Worm (Caenorhabditis elegans) whole organism, L4/young adult: ENCODE results near the gene klp-4.

Experiments used
- W03F9.2 ChIP-seq: fragments of 150-350 bp; optimal IDR thresholded peaks from 2 replicates; lab custom pipeline; 2014; ENCODE audit warnings: missing biosample characterization, missing genetic modification characterization
- dao-5 ChIP-seq: sonication (generic microtip); optimal IDR thresholded peaks from 2 replicates; lab custom pipeline; 2016; ENCODE audit warnings: missing genotype, missing genetic modification characterization, moderate library complexity, missing compliant biosample characterization
- him-1 ChIP-seq: sonication (generic microtip); optimal IDR thresholded peaks from 2 replicates; lab custom pipeline; 2016; ENCODE audit warnings: missing genotype, missing genetic modification reagents, missing genetic modification characterization, missing compliant biosample characterization

DNA sequence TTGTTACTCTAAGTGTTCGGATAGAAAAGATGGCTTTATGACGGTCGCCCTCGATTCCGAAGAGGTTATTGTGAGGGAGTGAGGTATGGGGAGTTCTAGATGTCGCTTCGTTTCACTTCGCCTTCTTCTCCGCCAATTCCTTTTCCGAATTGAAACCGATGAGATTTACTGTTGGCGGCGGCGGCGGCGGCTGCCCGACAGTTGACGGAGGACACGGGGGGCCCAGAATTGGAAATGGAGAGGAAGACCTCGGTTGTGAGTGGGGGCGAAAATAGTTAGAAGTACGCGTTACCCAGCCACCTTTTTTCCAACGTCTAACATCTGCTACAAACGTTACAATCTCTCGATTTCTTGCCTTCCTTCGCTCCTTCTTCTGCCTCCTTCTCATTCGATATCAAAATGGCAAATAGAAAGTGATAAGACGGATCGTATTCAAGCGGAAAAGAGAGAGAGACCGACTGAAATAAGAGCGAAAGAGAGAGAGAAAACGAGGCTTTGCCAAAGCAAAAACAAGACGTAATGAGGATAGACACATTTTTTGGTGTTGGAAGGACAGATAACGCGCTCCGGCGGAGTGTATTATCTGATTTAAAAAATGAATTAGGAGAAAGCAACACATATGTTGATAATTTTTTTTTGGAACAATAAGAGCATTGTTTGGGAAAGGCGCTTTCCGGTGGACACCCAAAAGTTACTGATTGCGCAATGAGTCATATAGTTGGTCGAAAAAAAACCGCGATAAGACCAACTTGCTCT is 39.7 kb upstream of the klp-4 start:
- no peak for TF ChIP-seq dao-5
- TF ChIP-seq W03F9.2 (tag; lab: Kevin White, UChicago) = no peak
- no peak for TF ChIP-seq him-1 (tag; lab: Kevin White, UChicago)
